Fruit fly (Drosophila melanogaster) whole organism, embryonic: Measurements from ENCODE around the gene CG8119.

Experiments used
- ATbp ChIP-seq: fragments of 200-800 bp; sonication (Bioruptor generic); optimal IDR thresholded peaks from 2 replicates; lab custom pipeline; 2017; ENCODE audit warnings: missing biosample characterization, mild to moderate bottlenecking, missing genetic modification characterization, missing genetic modification reagents
- Asciz ChIP-seq: fragments of 200-800 bp; sonication (Bioruptor generic); optimal IDR thresholded peaks from 2 replicates; lab custom pipeline; 2017; ENCODE audit warnings: missing biosample characterization, mild to moderate bottlenecking, missing genetic modification characterization, missing genetic modification reagents
- Atf6 ChIP-seq: fragments of 200-800 bp; sonication (Bioruptor generic); IDR thresholded peaks from 2 replicates; pipeline ENCODE4 v1.3.6; 2022; ENCODE audit warnings: missing biosample characterization, missing genetic modification characterization
- Awh ChIP-seq: fragments of 200-800 bp; sonication (Bioruptor generic); IDR thresholded peaks from 2 replicates; pipeline ENCODE4, ENCODE4 v1.3.6; 2022; ENCODE audit warnings: missing biosample characterization, missing genetic modification characterization
- CG10321 ChIP-seq: fragments of 200-800 bp; sonication (Bioruptor generic); IDR thresholded peaks from 2 replicates; pipeline ENCODE4 v1.3.6; 2022; ENCODE audit warnings: missing biosample characterization, missing genetic modification characterization
- CG11560 ChIP-seq: fragments of 200-800 bp; sonication (Bioruptor generic); IDR thresholded peaks from 3 replicates; pipeline ENCODE4 v1.3.6; 2022; ENCODE audit warnings: missing biosample characterization, missing genetic modification characterization
- CG12104 ChIP-seq: fragments of 200-800 bp; sonication (Bioruptor generic); optimal IDR thresholded peaks from 3 replicates; lab custom pipeline; 2016; ENCODE audit warnings: missing biosample characterization, missing genetic modification characterization
- CG12744 ChIP-seq: fragments of 200-800 bp; sonication (Bioruptor generic); optimal IDR thresholded peaks from 2 replicates; lab custom pipeline; 2016; ENCODE audit warnings: missing biosample characterization, missing genetic modification characterization
- CG14050 ChIP-seq: fragments of 200-800 bp; sonication (Bioruptor generic); IDR thresholded peaks from 3 replicates; pipeline ENCODE4 v1.3.6; 2022; ENCODE audit warnings: missing biosample characterization, missing genetic modification characterization
- CG1529 ChIP-seq: fragments of 200-800 bp; sonication (Bioruptor generic); optimal IDR thresholded peaks from 3 replicates; lab custom pipeline; 2018; ENCODE audit warnings: missing biosample characterization, missing genetic modification characterization
- CG1602 ChIP-seq: fragments of 200-800 bp; sonication (Bioruptor generic); optimal IDR thresholded peaks from 3 replicates; lab custom pipeline; 2016; ENCODE audit warnings: missing biosample characterization, missing genetic modification characterization
- CG17186 ChIP-seq: fragments of 200-800 bp; sonication (Bioruptor generic); optimal IDR thresholded peaks from 3 replicates; lab custom pipeline; 2017; ENCODE audit warnings: missing biosample characterization, missing genetic modification reagents, missing genetic modification characterization
- CG17328 ChIP-seq: fragments of 200-800 bp; sonication (Bioruptor generic); IDR thresholded peaks from 2 replicates; pipeline ENCODE4 v1.3.6; 2022; ENCODE audit warnings: missing biosample characterization, missing genetic modification characterization
- CG17912 ChIP-seq: fragments of 200-800 bp; sonication (Bioruptor generic); optimal IDR thresholded peaks from 2 replicates; lab custom pipeline; 2018; ENCODE audit warnings: missing biosample characterization, mild to moderate bottlenecking, missing genetic modification characterization
- CG30403 ChIP-seq: fragments of 200-800 bp; sonication (Bioruptor generic); optimal IDR thresholded peaks from 3 replicates; lab custom pipeline; 2016; ENCODE audit warnings: missing biosample characterization, missing genetic modification characterization
- CG31224 ChIP-seq: fragments of 200-800 bp; sonication (Bioruptor generic); IDR thresholded peaks from 2 replicates; pipeline ENCODE4 v1.3.6; 2022; ENCODE audit warnings: missing biosample characterization, missing genetic modification characterization
- CG3281 ChIP-seq: fragments of 200-800 bp; sonication (Bioruptor generic); optimal IDR thresholded peaks from 3 replicates; lab custom pipeline; 2017; ENCODE audit warnings: missing biosample characterization, mild to moderate bottlenecking, missing genetic modification characterization
- CG4424 ChIP-seq: fragments of 200-800 bp; sonication (Bioruptor generic); optimal IDR thresholded peaks from 3 replicates; lab custom pipeline; 2016; ENCODE audit warnings: missing biosample characterization, missing genetic modification characterization
- CG4730 ChIP-seq: fragments of 200-800 bp; sonication (Bioruptor generic); IDR thresholded peaks from 2 replicates; pipeline ENCODE4 v1.3.6; 2022; ENCODE audit warnings: missing biosample characterization, missing genetic modification characterization
- CG7786 ChIP-seq: fragments of 200-800 bp; sonication (Bioruptor generic); optimal IDR thresholded peaks from 2 replicates; lab custom pipeline; 2016; ENCODE audit warnings: missing biosample characterization, missing genetic modification characterization
- CG8359 ChIP-seq: fragments of 200-800 bp; sonication (Bioruptor generic); optimal IDR thresholded peaks from 2 replicates; lab custom pipeline; 2017; ENCODE audit warnings: missing biosample characterization, mild to moderate bottlenecking, missing genetic modification characterization, borderline replicate concordance
- CG9215 ChIP-seq: fragments of 200-800 bp; sonication (Bioruptor generic); IDR thresholded peaks from 2 replicates; pipeline ENCODE4 v1.3.6; 2022; ENCODE audit warnings: missing biosample characterization, missing genetic modification characterization
- CG9727 ChIP-seq: fragments of 200-800 bp; sonication (Bioruptor generic); optimal IDR thresholded peaks from 3 replicates; lab custom pipeline; 2017; ENCODE audit warnings: missing biosample characterization, mild to moderate bottlenecking, missing genetic modification characterization
- CG9817 ChIP-seq: fragments of 200-800 bp; sonication (Bioruptor generic); optimal IDR thresholded peaks from 2 replicates; lab custom pipeline; 2018; ENCODE audit warnings: missing biosample characterization, mild to moderate bottlenecking, missing genetic modification characterization, moderate library complexity
- Dek ChIP-seq: fragments of 200-800 bp; sonication (Bioruptor generic); optimal IDR thresholded peaks from 3 replicates; lab custom pipeline; 2019; ENCODE audit warnings: missing biosample characterization, mild to moderate bottlenecking, missing genetic modification characterization, moderate library complexity
- ERR ChIP-seq: fragments of 200-800 bp; sonication (Bioruptor generic); optimal IDR thresholded peaks from 2 replicates; lab custom pipeline; 2016; ENCODE audit warnings: missing biosample characterization, missing genetic modification characterization
- Meics ChIP-seq: fragments of 200-800 bp; sonication (Bioruptor generic); optimal IDR thresholded peaks from 2 replicates; lab custom pipeline; 2017; ENCODE audit warnings: missing biosample characterization, mild to moderate bottlenecking, missing genetic modification characterization
- Poxn ChIP-seq: fragments of 200-800 bp; sonication (Bioruptor generic); IDR thresholded peaks from 2 replicates; pipeline ENCODE4 v1.3.6; 2022; ENCODE audit warnings: missing biosample characterization, missing genetic modification characterization
- bab2 ChIP-seq: fragments of 200-800 bp; sonication (Bioruptor generic); optimal IDR thresholded peaks from 2 replicates; lab custom pipeline; 2016; ENCODE audit warnings: missing biosample characterization, missing genetic modification characterization
- bbx ChIP-seq: fragments of 200-800 bp; sonication (Bioruptor generic); IDR thresholded peaks from 2 replicates; pipeline ENCODE4 v1.3.6; 2022; ENCODE audit warnings: missing biosample characterization, missing genetic modification characterization; ENCODE audit not compliant: partially characterized antibody
- caup ChIP-seq: fragments of 200-800 bp; sonication (Bioruptor generic); optimal IDR thresholded peaks from 3 replicates; lab custom pipeline; 2017; ENCODE audit warnings: missing biosample characterization, mild to moderate bottlenecking, missing genetic modification characterization, moderate library complexity; ENCODE audit not compliant: severe bottlenecking
- chm ChIP-seq: fragments of 200-800 bp; sonication (Bioruptor generic); IDR thresholded peaks from 2 replicates; pipeline ENCODE4 v1.3.6; 2022; ENCODE audit warnings: missing biosample characterization, missing genetic modification characterization
- crp ChIP-seq, 2 experiments: fragments of 200-800 bp; sonication (Bioruptor generic); optimal IDR thresholded peaks; 2 replicates in 1 of 2; 3 replicates in 1 of 2; lab custom pipeline; 2017; ENCODE audit warnings: missing biosample characterization in 2 of 2, missing genetic modification characterization in 2 of 2, mild to moderate bottlenecking in 1 of 2, moderate library complexity in 1 of 2
- en ChIP-seq: fragments of 200-800 bp; sonication (Bioruptor generic); optimal IDR thresholded peaks from 2 replicates; lab custom pipeline; 2016; ENCODE audit warnings: missing biosample characterization, missing genetic modification characterization
- fd102C ChIP-seq: fragments of 200-800 bp; sonication (Bioruptor generic); optimal IDR thresholded peaks from 2 replicates; lab custom pipeline; 2018; ENCODE audit warnings: missing biosample characterization, mild to moderate bottlenecking, missing genetic modification characterization, moderate library complexity
- gcm2 ChIP-seq: fragments of 200-800 bp; sonication (Bioruptor generic); optimal IDR thresholded peaks from 2 replicates; lab custom pipeline; 2016; ENCODE audit warnings: missing biosample characterization, missing genetic modification characterization
- her ChIP-seq: fragments of 200-800 bp; sonication (Bioruptor generic); optimal IDR thresholded peaks from 2 replicates; lab custom pipeline; 2016; ENCODE audit warnings: missing biosample characterization, missing genetic modification characterization
- jing ChIP-seq: fragments of 200-800 bp; sonication (Bioruptor generic); optimal IDR thresholded peaks from 2 replicates; lab custom pipeline; 2018; ENCODE audit warnings: missing biosample characterization, mild to moderate bottlenecking, missing genetic modification characterization
- lilli ChIP-seq: fragments of 200-800 bp; sonication (Bioruptor generic); optimal IDR thresholded peaks from 3 replicates; lab custom pipeline; 2016; ENCODE audit warnings: missing biosample characterization, missing genetic modification characterization
- lov ChIP-seq, 2 experiments: fragments of 200-800 bp in 1 of 2; fragments of >200 bp in 1 of 2; sonication (Bioruptor generic) in 1 of 2; IDR thresholded peaks in 1 of 2; optimal IDR thresholded peaks in 1 of 2; 2 replicates in 1 of 2; 3 replicates in 1 of 2; pipeline versions ENCODE4 v1.3.6 to Lab custom; 2017 to 2022; ENCODE audit warnings: missing biosample characterization in 1 of 2, missing genetic modification characterization in 1 of 2
- maf-S ChIP-seq: fragments of 200-800 bp; sonication (Bioruptor generic); optimal IDR thresholded peaks from 2 replicates; lab custom pipeline; 2016; ENCODE audit warnings: missing biosample characterization, missing genetic modification characterization
- mirr ChIP-seq: fragments of 200-800 bp; sonication (Bioruptor generic); optimal IDR thresholded peaks from 3 replicates; lab custom pipeline; 2018; ENCODE audit warnings: missing biosample characterization, mild to moderate bottlenecking, missing genetic modification characterization
- p53 ChIP-seq: fragments of 200-800 bp; sonication (Bioruptor generic); optimal IDR thresholded peaks from 2 replicates; lab custom pipeline; 2016; ENCODE audit warnings: missing biosample characterization, missing genetic modification characterization
- pros ChIP-seq: fragments of 200-800 bp; sonication (Bioruptor generic); optimal IDR thresholded peaks from 3 replicates; lab custom pipeline; 2019; ENCODE audit warnings: missing biosample characterization, mild to moderate bottlenecking, missing genetic modification characterization, moderate library complexity
- pzg ChIP-seq: fragments of 200-800 bp; sonication (Bioruptor generic); optimal IDR thresholded peaks from 3 replicates; lab custom pipeline; 2018; ENCODE audit warnings: missing biosample characterization, mild to moderate bottlenecking, missing genetic modification characterization, moderate library complexity
- stwl ChIP-seq: fragments of 200-800 bp; sonication (Bioruptor generic); optimal IDR thresholded peaks from 3 replicates; lab custom pipeline; 2018; ENCODE audit warnings: missing biosample characterization, mild to moderate bottlenecking, missing genetic modification characterization, moderate library complexity
- sug ChIP-seq: fragments of 200-800 bp; optimal IDR thresholded peaks from 2 replicates; lab custom pipeline; 2019; ENCODE audit warnings: missing biosample characterization, mild to moderate bottlenecking, missing genetic modification characterization, moderate library complexity
- tin ChIP-seq: fragments of 200-800 bp; sonication (Bioruptor generic); optimal IDR thresholded peaks from 3 replicates; lab custom pipeline; 2016; ENCODE audit warnings: missing biosample characterization, missing genetic modification characterization
- tio ChIP-seq: fragments of 200-800 bp; sonication (Bioruptor generic); optimal IDR thresholded peaks from 2 replicates; lab custom pipeline; 2017; ENCODE audit warnings: missing biosample characterization, missing genetic modification characterization, inconsistent platforms

Gene CG8119

dm6 chrX:15615426-15615825, 47.0 kb upstream of the CG8119 start (continued):
- TF ChIP-seq CG17328 (GFP tag; lab: Robert Waterston, UW), result peak; percentile 61; the same call in 1 of the 2 replicates
- TF ChIP-seq CG30403 (GFP tag; lab: Kevin White, UChicago), result peak; percentile 60
- no peak for TF ChIP-seq en (GFP tag; lab: Kevin White, UChicago)
- peak; percentile 43 for TF ChIP-seq CG1529 (GFP tag; lab: Kevin White, UChicago)
- no peak for TF ChIP-seq bbx
- TF ChIP-seq ERR (GFP tag; lab: Kevin White, UChicago), result peak; percentile 3
- TF ChIP-seq CG12104 (GFP tag; lab: Kevin White, UChicago), result peak; percentile 5
- TF ChIP-seq fd102C, result no peak
- peak; percentile 23; the same call in 1 of the 3 replicates for TF ChIP-seq CG11560 (tag; lab: Robert Waterston, UW)
- peak; percentile 56 for TF ChIP-seq tin (GFP tag; lab: Kevin White, UChicago)
- peak; percentile 18 for TF ChIP-seq maf-S
- peak; percentile 11 for TF ChIP-seq Dek
- no peak for TF ChIP-seq CG17186 (GFP tag; lab: Kevin White, UChicago)
- peak; percentile 30 for TF ChIP-seq bab2
- 0 out of 2 replicates have a peak, but pooled peaks have one; percentile 13 for TF ChIP-seq CG4730 (GFP tag; lab: Robert Waterston, UW)
- TF ChIP-seq CG4424, result peak; percentile 43
- TF ChIP-seq caup (GFP tag; lab: Kevin White, UChicago), result no peak
- TF ChIP-seq ATbp (GFP tag; lab: Kevin White, UChicago), result peak; percentile 54
- peak; percentile 19 for TF ChIP-seq jing (GFP tag; lab: Kevin White, UChicago)
- TF ChIP-seq stwl (tag; lab: Kevin White, UChicago), result no peak
- peak; percentile 17 for TF ChIP-seq tio
- TF ChIP-seq Asciz (GFP tag; lab: Kevin White, UChicago), result peak; percentile 53
- no peak for TF ChIP-seq Poxn (GFP tag; lab: Robert Waterston, UW)
- TF ChIP-seq CG9727 (GFP tag; lab: Kevin White, UChicago), result peak; percentile 36
- TF ChIP-seq CG9817, result peak; percentile 38

- no peak for TF ChIP-seq CG1602
- TF ChIP-seq CG14050, result no peak
- peak; percentile 98 for TF ChIP-seq CG8359 (GFP tag; lab: Kevin White, UChicago)
These were observed 46.4 kb upstream of the CG8119 start for dm6 chrX:15616018-15616417.

- TF ChIP-seq lilli (GFP tag; lab: Kevin White, UChicago), result no peak
- TF ChIP-seq pzg (GFP tag; lab: Kevin White, UChicago), result no peak
- no peak for TF ChIP-seq CG7786 (GFP tag; lab: Kevin White, UChicago)
- peak; percentile 35 for TF ChIP-seq sug (tag; lab: Kevin White, UChicago)
- TF ChIP-seq Awh (GFP tag; lab: Robert Waterston, UW), result no peak
- no peak for TF ChIP-seq caup (GFP tag; lab: Kevin White, UChicago)
- no peak for TF ChIP-seq CG9215
- TF ChIP-seq CG8359 (GFP tag; lab: Kevin White, UChicago), result no peak
- TF ChIP-seq CG12744 (GFP tag; lab: Kevin White, UChicago), result no peak
- TF ChIP-seq lov (optimal IDR thresholded peaks at IDR 0.05; lab: Kevin White, UChicago), result no peak
- no peak for TF ChIP-seq lov (GFP tag; IDR thresholded peaks at IDR 0.05; lab: Robert Waterston, UW)
- no peak for TF ChIP-seq her (GFP tag; lab: Kevin White, UChicago)
- no peak for TF ChIP-seq CG31224 (GFP tag; lab: Robert Waterston, UW)
- no peak for TF ChIP-seq CG17912 (GFP tag; lab: Kevin White, UChicago)
- TF ChIP-seq CG3281 (GFP tag; lab: Kevin White, UChicago), result no peak
- TF ChIP-seq pros (GFP tag; lab: Kevin White, UChicago), result no peak
- no peak for TF ChIP-seq CG4730 (GFP tag; lab: Robert Waterston, UW)
- no peak for TF ChIP-seq CG10321 (GFP tag; lab: Robert Waterston, UW)
- no peak for TF ChIP-seq chm (GFP tag; lab: Robert Waterston, UW)
- no peak for TF ChIP-seq Meics (GFP tag; lab: Kevin White, UChicago)
- TF ChIP-seq mirr (GFP tag; lab: Kevin White, UChicago), result no peak
- no peak for TF ChIP-seq p53 (GFP tag; lab: Kevin White, UChicago)
- TF ChIP-seq crp (GFP tag; optimal IDR thresholded peaks at IDR 0.05; lab: Kevin White, UChicago), result no peak
- TF ChIP-seq gcm2 (GFP tag; lab: Kevin White, UChicago), result no peak
- no peak for TF ChIP-seq Atf6 (GFP tag; lab: Robert Waterston, UW)
These were observed 45.9 kb upstream of the CG8119 start for dm6 chrX:15616532-15616931.
